Worm (Caenorhabditis elegans) whole organism, early embryonic: ENCODE data around the gene F13A7.14.

Experiments used
- B0310.2 ChIP-seq: sonication (generic microtip); optimal IDR thresholded peaks from 2 replicates; lab custom pipeline; 2016; ENCODE audit warnings: mild to moderate bottlenecking, missing genetic modification characterization, missing compliant biosample characterization
- F13C5.2 ChIP-seq: sonication (generic microtip); optimal IDR thresholded peaks from 2 replicates; lab custom pipeline; 2017; ENCODE audit warnings: mild to moderate bottlenecking, missing genetic modification characterization, inconsistent platforms, missing compliant biosample characterization
- aly-1 ChIP-seq: sonication (generic microtip); optimal IDR thresholded peaks from 2 replicates; lab custom pipeline; 2016; ENCODE audit warnings: missing genetic modification characterization, missing compliant biosample characterization
- ama-1 ChIP-seq: fragments of 150-350 bp; optimal IDR thresholded peaks from 2 replicates; lab custom pipeline; 2014
- ceh-13 ChIP-seq: fragments of 200-800 bp; sonication (Bioruptor generic); optimal IDR thresholded peaks from 2 replicates; lab custom pipeline; 2018; ENCODE audit warnings: mild to moderate bottlenecking, missing genetic modification characterization, missing compliant biosample characterization
- ceh-36 ChIP-seq: sonication (generic microtip); optimal IDR thresholded peaks from 2 replicates; lab custom pipeline; 2016; ENCODE audit warnings: missing genetic modification characterization, inconsistent platforms, missing compliant biosample characterization
- ets-7 ChIP-seq: sonication (generic microtip); optimal IDR thresholded peaks from 2 replicates; lab custom pipeline; 2016; ENCODE audit warnings: missing genotype, missing genetic modification characterization, missing compliant biosample characterization
- flt-1 ChIP-seq: fragments of 200-800 bp; sonication (Bioruptor generic); IDR thresholded peaks from 2 replicates; pipeline ENCODE4 v1.3.6; 2022; ENCODE audit warnings: missing genetic modification characterization, missing compliant biosample characterization
- hmbx-1 ChIP-seq: sonication (generic microtip); optimal IDR thresholded peaks from 2 replicates; lab custom pipeline; 2016; ENCODE audit warnings: mild to moderate bottlenecking, missing genetic modification characterization, missing compliant biosample characterization
- hmg-4 ChIP-seq: fragments of 200-800 bp; sonication (Bioruptor generic); optimal IDR thresholded peaks from 2 replicates; lab custom pipeline; 2018; ENCODE audit warnings: mild to moderate bottlenecking, missing genetic modification characterization, missing compliant biosample characterization
- hnd-1 ChIP-seq: sonication (generic microtip); optimal IDR thresholded peaks from 2 replicates; lab custom pipeline; 2016; ENCODE audit warnings: missing genetic modification characterization, missing compliant biosample characterization
- pes-1 ChIP-seq: fragments of 200-800 bp; sonication (Bioruptor generic); IDR thresholded peaks from 2 replicates; pipeline ENCODE4 v1.3.6; 2022; ENCODE audit warnings: missing genetic modification reagents, missing genetic modification characterization, missing compliant biosample characterization
- scrt-1 ChIP-seq: fragments of 200-800 bp; sonication (Bioruptor generic); IDR thresholded peaks from 2 replicates; pipeline ENCODE4 v1.3.6; 2022; ENCODE audit warnings: missing genetic modification characterization, missing compliant biosample characterization
- sea-1 ChIP-seq: fragments of 200-800 bp; sonication (Bioruptor generic); conservative IDR thresholded peaks from 2 replicates; pipeline ENCODE4 v1.3.6; 2022; ENCODE audit warnings: missing genetic modification characterization, missing compliant biosample characterization
- tbx-11 ChIP-seq: fragments of 200-800 bp; sonication (Bioruptor generic); IDR thresholded peaks from 2 replicates; pipeline ENCODE4 v1.3.6; 2022; ENCODE audit warnings: missing genetic modification characterization, missing compliant biosample characterization
- tbx-37 ChIP-seq: fragments of 200-800 bp; sonication (Bioruptor generic); conservative IDR thresholded peaks from 2 replicates; pipeline ENCODE4 v1.3.6; 2022; ENCODE audit warnings: missing genetic modification reagents, missing genetic modification characterization, missing compliant biosample characterization
- tra-4 ChIP-seq: sonication (generic microtip); optimal IDR thresholded peaks from 2 replicates; lab custom pipeline; 2017; ENCODE audit warnings: missing genetic modification characterization, missing compliant biosample characterization

The F13A7.14 gene

DNA sequence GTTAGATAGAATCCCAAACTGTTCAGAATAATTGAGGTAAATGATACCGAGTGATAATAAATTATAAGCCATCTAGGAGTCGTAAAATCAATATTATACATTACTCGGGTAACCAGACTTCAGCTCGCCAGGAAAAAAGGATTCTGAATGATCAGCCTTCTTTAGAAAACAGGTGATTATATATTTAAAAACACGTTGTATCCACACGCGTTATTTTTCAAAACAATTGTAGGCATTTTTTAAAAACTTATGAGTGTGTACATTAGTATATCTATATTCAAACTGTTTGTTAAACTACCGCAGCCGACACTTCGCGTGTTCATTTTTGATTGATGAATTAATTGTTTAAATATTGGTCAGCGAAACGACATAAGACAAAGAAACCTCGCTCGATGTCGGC is 13.4 kb upstream of the F13A7.14 start, which contains the start of gene sri-65:
Gene sri-65 (minus strand): TSS at position 101 of the 400 bp plus-strand sequence.
- TF ChIP-seq tbx-11 (GFP tag; lab: Robert Waterston, UW): no peak
- no peak for TF ChIP-seq tbx-37 (GFP tag; lab: Robert Waterston, UW)
- no peak for TF ChIP-seq F13C5.2 (tag; lab: Kevin White, UChicago)
- no peak for TF ChIP-seq sea-1
- no peak for TF ChIP-seq flt-1
- TF ChIP-seq ama-1 (lab: Kevin White, UChicago): no peak
- TF ChIP-seq tra-4 (tag; lab: Kevin White, UChicago): no peak

DNA sequence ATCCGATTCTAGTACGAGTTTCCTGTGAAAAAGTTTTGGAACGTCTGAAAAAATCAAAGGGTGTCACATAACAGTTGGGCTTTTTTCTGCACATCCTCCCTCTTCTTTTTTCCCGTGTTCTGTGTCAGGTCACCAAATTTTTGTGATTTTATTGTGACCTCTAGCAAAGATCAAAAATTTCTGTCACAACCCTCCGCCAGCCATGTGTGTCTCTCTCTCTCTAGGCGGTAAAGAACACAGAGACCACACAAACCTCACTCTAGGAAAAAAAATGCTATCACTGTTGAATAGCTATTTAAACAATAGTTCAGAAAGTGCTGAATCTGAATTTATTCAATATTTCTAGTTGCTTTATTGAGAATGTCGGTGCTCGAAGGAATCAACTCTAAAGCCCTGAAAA is 11.0 kb upstream of the F13A7.14 start, which contains the start of gene gst-44:
Gene gst-44 (plus strand): TSS at position 237 of the 400 bp plus-strand sequence.
- TF ChIP-seq tbx-11 (GFP tag; lab: Robert Waterston, UW): no peak

DNA sequence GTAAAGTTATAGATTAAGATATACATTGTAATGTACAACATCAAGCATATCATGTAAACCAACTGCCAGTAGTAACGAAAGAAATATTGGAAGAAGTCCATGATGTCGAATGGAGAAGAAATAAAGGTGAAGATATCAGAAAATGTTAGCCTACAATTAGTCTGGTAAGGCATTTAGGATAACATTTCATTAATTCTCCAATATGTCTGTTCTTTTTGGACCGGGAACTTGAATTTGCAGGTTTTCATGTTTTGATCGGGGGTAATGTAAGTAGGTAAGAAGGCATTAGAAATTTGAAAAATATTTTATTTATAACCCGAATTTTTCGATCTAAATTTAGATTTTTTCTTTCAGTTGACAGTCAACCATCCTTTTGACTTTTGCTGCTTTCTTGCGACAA is 8.0 kb upstream of the F13A7.14 start, which contains the start of gene srd-63:
Gene srd-63 (minus strand): TSS at position 101 of the 400 bp plus-strand sequence.
- TF ChIP-seq aly-1 (no peak), scrt-1 (GFP tag; lab: Robert Waterston, UW) (no peak), hnd-1 (no peak), flt-1 (no peak), pes-1 (GFP tag; lab: Robert Waterston, UW) (no peak), hmbx-1 (tag; lab: Kevin White, UChicago) (no peak), tbx-37 (GFP tag; lab: Robert Waterston, UW) (no peak), ama-1 (lab: Kevin White, UChicago) (no peak), ets-7 (no peak), ceh-13 (GFP tag; lab: Kevin White, UChicago) (no peak), tbx-11 (GFP tag; lab: Robert Waterston, UW) (no peak), tra-4 (tag; lab: Kevin White, UChicago) (no peak), hmg-4 (GFP tag; lab: Kevin White, UChicago) (no peak), F13C5.2 (tag; lab: Kevin White, UChicago) (no peak), sea-1 (no peak), ceh-36 (tag; lab: Kevin White, UChicago) (no peak), B0310.2 (tag; lab: Kevin White, UChicago) (no peak)

DNA sequence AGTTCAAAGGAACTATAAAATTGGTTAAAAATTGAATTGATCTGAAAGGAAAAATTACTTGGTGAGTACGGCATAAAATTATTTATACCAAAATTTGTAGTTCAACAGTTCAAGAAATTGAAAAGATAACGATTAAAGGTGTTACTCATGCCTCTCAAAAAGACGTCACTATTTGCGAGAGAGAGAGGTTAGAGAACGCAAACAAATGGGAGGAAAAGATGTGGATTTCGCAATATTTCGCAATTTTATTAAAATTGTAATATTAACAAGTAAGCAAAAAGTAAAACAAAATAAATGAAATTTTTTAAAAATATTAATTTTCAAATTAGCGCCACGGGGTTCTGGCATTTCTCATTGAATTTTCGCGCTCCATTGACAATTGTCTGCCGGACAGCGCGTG is 6.6 kb upstream of the F13A7.14 start, which contains the start of gene F13A7.11:
Gene F13A7.11 (minus strand): TSS at position 174 of the 400 bp plus-strand sequence.
- TF ChIP-seq pes-1 (GFP tag; lab: Robert Waterston, UW): no peak
- TF ChIP-seq ceh-13 (GFP tag; lab: Kevin White, UChicago): no peak
- no peak for TF ChIP-seq flt-1
- no peak for TF ChIP-seq tbx-11 (GFP tag; lab: Robert Waterston, UW)
- no peak for TF ChIP-seq tra-4 (tag; lab: Kevin White, UChicago)
- TF ChIP-seq hmg-4 (GFP tag; lab: Kevin White, UChicago): no peak
- no peak for TF ChIP-seq hnd-1
- TF ChIP-seq aly-1: no peak
- TF ChIP-seq ets-7: no peak
- no peak for TF ChIP-seq scrt-1 (GFP tag; lab: Robert Waterston, UW)
- no peak for TF ChIP-seq sea-1

DNA sequence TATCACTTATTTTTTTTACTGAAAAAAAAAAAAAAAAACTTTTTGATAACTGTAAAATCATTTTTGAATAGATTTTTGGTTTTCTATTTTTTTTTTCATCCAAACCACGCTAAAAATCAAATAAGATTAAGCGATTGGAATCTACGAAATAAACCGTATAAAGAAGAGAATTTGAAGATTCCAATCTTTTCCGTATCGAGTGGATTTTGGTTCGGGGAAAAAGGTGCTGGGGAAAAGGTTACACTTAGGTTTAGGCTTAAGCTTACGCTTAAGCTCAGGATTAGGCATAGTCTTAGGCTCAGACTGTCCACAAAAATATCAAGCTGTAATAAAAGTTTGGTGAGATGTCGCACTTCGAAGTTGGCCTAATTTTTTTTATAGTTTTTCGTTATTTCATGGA is 6.0 kb upstream of the F13A7.14 start, which contains the start of gene F13A7.12:
Gene F13A7.12 (plus strand): TSS at position 301 of the 400 bp plus-strand sequence.
- TF ChIP-seq scrt-1 (GFP tag; lab: Robert Waterston, UW) (no peak), F13C5.2 (tag; lab: Kevin White, UChicago) (no peak), pes-1 (GFP tag; lab: Robert Waterston, UW) (no peak), flt-1 (no peak), aly-1 (no peak), ets-7 (no peak)

DNA sequence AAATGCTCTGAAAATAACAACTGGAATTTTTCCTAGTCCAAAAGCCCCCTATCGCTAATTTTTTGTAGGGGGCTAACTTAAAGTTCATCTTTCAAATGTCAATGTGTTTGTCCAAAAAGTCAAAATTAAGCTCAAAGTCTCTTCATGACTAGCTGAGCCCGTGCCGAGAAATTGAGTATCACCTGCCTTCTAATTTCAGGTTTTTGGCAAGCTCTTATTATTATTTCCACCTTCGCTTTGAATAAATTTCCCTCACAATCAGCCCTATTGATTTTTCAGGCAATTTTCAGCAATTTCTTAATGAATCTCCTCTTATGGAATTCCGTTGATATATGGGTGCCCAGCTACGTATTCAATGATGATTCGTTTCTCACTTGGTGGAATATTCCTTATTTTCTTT is 2.3 kb upstream of the F13A7.14 start, which contains the start of gene sre-36:
Gene sre-36 (plus strand): TSS at position 301 of the 400 bp plus-strand sequence.
- no peak for TF ChIP-seq ets-7
- no peak for TF ChIP-seq ceh-13 (GFP tag; lab: Kevin White, UChicago)
- TF ChIP-seq B0310.2 (tag; lab: Kevin White, UChicago): no peak
- TF ChIP-seq hmbx-1 (tag; lab: Kevin White, UChicago): no peak
- no peak for TF ChIP-seq aly-1
- TF ChIP-seq scrt-1 (GFP tag; lab: Robert Waterston, UW): no peak
- no peak for TF ChIP-seq tbx-11 (GFP tag; lab: Robert Waterston, UW)
- TF ChIP-seq tbx-37 (GFP tag; lab: Robert Waterston, UW): no peak
- TF ChIP-seq hmg-4 (GFP tag; lab: Kevin White, UChicago): no peak
- TF ChIP-seq ceh-36 (tag; lab: Kevin White, UChicago): no peak
- TF ChIP-seq tra-4 (tag; lab: Kevin White, UChicago): no peak
- TF ChIP-seq pes-1 (GFP tag; lab: Robert Waterston, UW): no peak

DNA sequence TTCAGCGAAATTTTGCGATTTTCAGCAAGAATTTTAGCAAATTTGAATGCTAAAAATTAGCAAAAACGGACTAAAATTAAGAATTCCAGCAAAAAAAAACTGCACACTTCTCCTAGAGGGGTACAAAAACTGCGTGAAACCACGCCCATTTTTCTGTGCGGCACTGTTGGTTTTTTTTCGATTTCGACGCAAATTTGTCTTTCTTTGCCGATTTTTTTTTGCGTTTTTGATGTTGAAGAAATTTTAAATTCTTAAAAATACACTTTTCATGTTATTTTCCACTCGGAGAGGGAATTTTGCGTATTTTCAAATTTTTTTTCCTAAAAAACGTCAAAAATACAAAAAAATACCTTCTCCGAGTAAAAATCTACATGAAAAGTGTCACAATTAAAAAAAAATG is 2.3 kb downstream of the F13A7.14 start, which contains the start of gene syp-1:
Gene syp-1 (plus strand): TSS at position 301 of the 400 bp plus-strand sequence.
- TF ChIP-seq tbx-11 (GFP tag; lab: Robert Waterston, UW) (no peak), ceh-36 (tag; lab: Kevin White, UChicago) (no peak), sea-1 (no peak), scrt-1 (GFP tag; lab: Robert Waterston, UW) (no peak), B0310.2 (tag; lab: Kevin White, UChicago) (no peak), tbx-37 (GFP tag; lab: Robert Waterston, UW) (no peak), ets-7 (no peak), flt-1 (no peak), F13C5.2 (tag; lab: Kevin White, UChicago) (no peak), aly-1 (no peak)

DNA sequence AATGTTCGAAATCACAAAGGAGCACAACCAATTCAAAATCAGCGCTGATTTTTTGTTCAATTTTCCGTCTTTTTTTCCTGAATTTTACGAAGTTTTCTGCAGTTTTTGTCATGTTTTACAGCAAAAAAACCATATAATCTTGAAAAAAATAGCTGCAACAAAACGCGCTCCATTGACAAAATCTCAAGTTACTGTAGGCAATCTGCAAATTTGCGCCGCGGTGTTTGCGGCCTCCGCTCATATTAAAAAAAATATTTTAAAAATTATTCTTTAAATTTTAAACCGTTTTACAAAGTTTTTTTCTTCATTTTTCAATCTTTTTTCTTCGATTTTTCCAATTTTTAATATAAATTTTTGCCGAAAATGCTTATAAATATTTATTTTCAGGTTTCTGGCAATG is 3.7 kb downstream of the F13A7.14 start:
- TF ChIP-seq ets-7: no peak
- no peak for TF ChIP-seq hnd-1
- TF ChIP-seq pes-1 (GFP tag; lab: Robert Waterston, UW): no peak
- no peak for TF ChIP-seq hmg-4 (GFP tag; lab: Kevin White, UChicago)
- no peak for TF ChIP-seq B0310.2 (tag; lab: Kevin White, UChicago)
- no peak for TF ChIP-seq ceh-13 (GFP tag; lab: Kevin White, UChicago)
- TF ChIP-seq sea-1: no peak
- TF ChIP-seq F13C5.2 (tag; lab: Kevin White, UChicago): no peak
- TF ChIP-seq aly-1: no peak
